Worm (Caenorhabditis elegans) whole organism, L1 larva: ENCODE data around the gene pqn-53.
A peak's percentile ranks its signal among the peaks of the same experiment; 100 is the strongest.
"Not testable (repeated sequence)": the region's sequence is repeated elsewhere in the genome, so short reads cannot be mapped to it uniquely, and the experiment has no call there.

Experiments used
- C04F5.9 ChIP-seq: sonication (generic microtip); optimal IDR thresholded peaks from 2 replicates; lab custom pipeline; 2016; ENCODE audit warnings: missing genetic modification characterization, missing compliant biosample characterization
- Y116A8C.19 ChIP-seq: sonication (generic microtip); optimal IDR thresholded peaks from 2 replicates; lab custom pipeline; 2016; ENCODE audit warnings: missing compliant biosample characterization, missing genetic modification characterization, borderline replicate concordance
- aha-1 ChIP-seq: fragments of 150-350 bp; optimal IDR thresholded peaks from 2 replicates; lab custom pipeline; 2014; ENCODE audit warnings: missing biosample characterization, missing genetic modification characterization
- aly-2 ChIP-seq: fragments of 150-350 bp; optimal IDR thresholded peaks from 2 replicates; lab custom pipeline; 2014; ENCODE audit warnings: missing biosample characterization, missing genetic modification characterization
- ceh-63 ChIP-seq: fragments of 200-800 bp; sonication (Bioruptor generic); optimal IDR thresholded peaks from 2 replicates; lab custom pipeline; 2018; ENCODE audit warnings: mild to moderate bottlenecking, missing genetic modification characterization, missing compliant biosample characterization
- ceh-82 ChIP-seq, 3 experiments: fragments of 150-350 bp in 1 of 3; sonication (generic microtip) in 2 of 3; optimal IDR thresholded peaks; 2 replicates each; lab custom pipeline; 2014 to 2017; ENCODE audit warnings: missing biosample characterization in 3 of 3, missing genetic modification characterization in 3 of 3
- egl-27 ChIP-seq, 2 experiments: fragments of 150-350 bp in 1 of 2; sonication (generic microtip); optimal IDR thresholded peaks; 3 replicates each; lab custom pipeline; 2017 to 2018; ENCODE audit warnings: missing biosample characterization in 2 of 2, missing genetic modification characterization in 2 of 2, missing genetic modification reagents in 2 of 2
- elt-3 ChIP-seq, 6 experiments: fragments of 150-350 bp in 1 of 6; sonication (generic microtip); optimal IDR thresholded peaks; 2 replicates each; lab custom pipeline; 2017 to 2018; ENCODE audit warnings: missing biosample characterization in 6 of 6, missing genetic modification characterization in 6 of 6, inconsistent platforms in 1 of 6
- ets-5 ChIP-seq: fragments of 200-800 bp; sonication (Bioruptor generic); IDR thresholded peaks from 2 replicates; pipeline ENCODE4 v1.3.6; 2022; ENCODE audit warnings: missing genetic modification characterization, missing compliant biosample characterization
- fkh-10 ChIP-seq: sonication (generic microtip); optimal IDR thresholded peaks from 2 replicates; lab custom pipeline; 2017; ENCODE audit warnings: missing biosample characterization, missing genetic modification reagents, missing genetic modification characterization
- grh-1 ChIP-seq: fragments of 200-800 bp; sonication (Bioruptor generic); IDR thresholded peaks from 2 replicates; pipeline ENCODE4 v1.3.6; 2022; ENCODE audit warnings: missing genetic modification reagents, missing genetic modification characterization, missing compliant biosample characterization
- irx-1 ChIP-seq: sonication (generic microtip); optimal IDR thresholded peaks from 2 replicates; lab custom pipeline; 2016; ENCODE audit warnings: missing genetic modification characterization, missing compliant biosample characterization
- lin-14 ChIP-seq: fragments of 200-800 bp; sonication (Bioruptor generic); optimal IDR thresholded peaks from 2 replicates; lab custom pipeline; 2018; ENCODE audit warnings: mild to moderate bottlenecking, missing genetic modification characterization, moderate library complexity, missing compliant biosample characterization
- lir-3 ChIP-seq: sonication (generic microtip); optimal IDR thresholded peaks from 2 replicates; lab custom pipeline; 2016; ENCODE audit warnings: mild to moderate bottlenecking, missing genetic modification characterization, moderate library complexity, missing compliant biosample characterization; ENCODE audit not compliant: poor library complexity
- lsy-2 ChIP-seq, 2 experiments: fragments of 150-350 bp; optimal IDR thresholded peaks; 2 replicates each; lab custom pipeline; 2014; ENCODE audit warnings: missing biosample characterization in 2 of 2, missing genetic modification characterization in 2 of 2
- mef-2 ChIP-seq: fragments of 150-350 bp; optimal IDR thresholded peaks from 2 replicates; lab custom pipeline; 2014; ENCODE audit warnings: missing biosample characterization, missing genetic modification characterization
- mep-1 ChIP-seq: fragments of 150-350 bp; optimal IDR thresholded peaks from 2 replicates; lab custom pipeline; 2014; ENCODE audit warnings: missing biosample characterization, missing genetic modification characterization
- nhr-11 ChIP-seq: fragments of 150-350 bp; optimal IDR thresholded peaks from 2 replicates; lab custom pipeline; 2014; ENCODE audit warnings: missing biosample characterization, missing genetic modification characterization
- nhr-12 ChIP-seq: sonication (generic microtip); optimal IDR thresholded peaks from 2 replicates; lab custom pipeline; 2017; ENCODE audit warnings: missing biosample characterization, missing genetic modification characterization
- nhr-47 ChIP-seq: sonication (generic microtip); optimal IDR thresholded peaks from 2 replicates; lab custom pipeline; 2016; ENCODE audit warnings: mild to moderate bottlenecking, missing genetic modification characterization, moderate library complexity, missing compliant biosample characterization
- nhr-71 ChIP-seq: sonication (generic microtip); optimal IDR thresholded peaks from 2 replicates; lab custom pipeline; 2016; ENCODE audit warnings: mild to moderate bottlenecking, missing genetic modification characterization, moderate library complexity, missing compliant biosample characterization
- nhr-76 ChIP-seq: sonication (generic microtip); optimal IDR thresholded peaks from 2 replicates; lab custom pipeline; 2017; ENCODE audit warnings: missing biosample characterization, missing genetic modification characterization
- nhr-85 ChIP-seq: sonication (generic microtip); peaks from one replicate; lab custom pipeline; 2016; ENCODE audit warnings: missing genetic modification characterization, inconsistent platforms, missing compliant biosample characterization
- pax-3 ChIP-seq: fragments of 200-800 bp; sonication (Bioruptor generic); optimal IDR thresholded peaks from 2 replicates; lab custom pipeline; 2018; ENCODE audit warnings: mild to moderate bottlenecking, missing genetic modification characterization, moderate library complexity, missing compliant biosample characterization
- snpc-4 ChIP-seq: fragments of 150-350 bp; optimal IDR thresholded peaks from 2 replicates; lab custom pipeline; 2014; ENCODE audit warnings: missing biosample characterization, missing genetic modification characterization
- snu-23 ChIP-seq: sonication (generic microtip); optimal IDR thresholded peaks from 2 replicates; lab custom pipeline; 2016; ENCODE audit warnings: missing genetic modification characterization, missing compliant biosample characterization
- sup-37 ChIP-seq: fragments of 200-800 bp; sonication (Bioruptor generic); optimal IDR thresholded peaks from 2 replicates; lab custom pipeline; 2018; ENCODE audit warnings: mild to moderate bottlenecking, missing genetic modification characterization, missing compliant biosample characterization
- tbx-2 ChIP-seq: sonication (generic microtip); optimal IDR thresholded peaks from 2 replicates; lab custom pipeline; 2016; ENCODE audit warnings: missing genetic modification characterization, missing compliant biosample characterization
- unc-62 ChIP-seq: fragments of 150-350 bp; optimal IDR thresholded peaks from 2 replicates; lab custom pipeline; 2014; ENCODE audit warnings: missing biosample characterization, missing genetic modification reagents, missing genetic modification characterization
- vab-15 ChIP-seq: sonication (generic microtip); optimal IDR thresholded peaks from 2 replicates; lab custom pipeline; 2017; ENCODE audit warnings: missing genotype, mild to moderate bottlenecking, missing genetic modification characterization, missing compliant biosample characterization
- zag-1 ChIP-seq: fragments of 150-350 bp; optimal IDR thresholded peaks from 2 replicates; lab custom pipeline; 2014; ENCODE audit warnings: missing biosample characterization, missing genetic modification characterization

The pqn-53 gene

ce11 chrV:12024273-12024672 lies 40.9 kb downstream of the pqn-53 start (continued):
- TF ChIP-seq lsy-2 (tag; optimal IDR thresholded peaks at IDR 0.05; lab: Kevin White, UChicago) (peak in 1 of 2 experiments; percentile 3), mef-2 (tag; lab: Kevin White, UChicago) (no peak), lin-14 (peak; percentile 88), grh-1 (no peak), nhr-12 (tag; lab: Kevin White, UChicago) (no peak), irx-1 (tag; lab: Kevin White, UChicago) (peak; percentile 26), nhr-11 (tag; lab: Kevin White, UChicago) (no peak), nhr-47 (tag; lab: Kevin White, UChicago) (peak; percentile 51), sup-37 (GFP tag; lab: Kevin White, UChicago) (no peak), ceh-63 (GFP tag; lab: Kevin White, UChicago) (peak; percentile 82), nhr-76 (tag; lab: Kevin White, UChicago) (no peak), snu-23 (GFP tag; lab: Kevin White, UChicago) (peak; percentile 15), fkh-10 (peak; percentile 71), tbx-2 (tag; lab: Kevin White, UChicago) (peak; percentile 53), egl-27 (tag; optimal IDR thresholded peaks at IDR 0.05; lab: Kevin White, UChicago) (no peak), nhr-71 (tag; lab: Kevin White, UChicago) (peak; percentile 63), vab-15 (tag; lab: Kevin White, UChicago) (no peak), mep-1 (tag; lab: Kevin White, UChicago) (peak; percentile 2), elt-3 (tag; optimal IDR thresholded peaks at IDR 0.05; lab: Kevin White, UChicago) (no peak)

- no peak for TF ChIP-seq lin-14
- TF ChIP-seq pax-3: no peak
- no peak for TF ChIP-seq lir-3 (tag; lab: Kevin White, UChicago)
- no peak for TF ChIP-seq unc-62 (GFP tag; lab: Kevin White, UChicago)
- TF ChIP-seq C04F5.9: no peak
- no peak for TF ChIP-seq zag-1 (tag; lab: Kevin White, UChicago)
- no peak for TF ChIP-seq aly-2
- TF ChIP-seq nhr-71 (tag; lab: Kevin White, UChicago): no peak
- TF ChIP-seq ceh-82 (tag; optimal IDR thresholded peaks at IDR 0.05; lab: Kevin White, UChicago): no peak
- TF ChIP-seq ets-5: no peak
- no peak for TF ChIP-seq snpc-4 (tag; lab: Kevin White, UChicago)
- TF ChIP-seq vab-15 (tag; lab: Kevin White, UChicago): no peak
- no peak for TF ChIP-seq nhr-85 (tag; lab: Kevin White, UChicago)
- TF ChIP-seq Y116A8C.19 (tag; lab: Kevin White, UChicago): no peak
Observed at ce11 chrV:12020940-12021339, 44.3 kb downstream of the pqn-53 start.

- not testable (repeated sequence) for TF ChIP-seq aha-1; irx-1 (tag; lab: Kevin White, UChicago); nhr-47 (tag; lab: Kevin White, UChicago)
Observed at ce11 chrV:12020026-12020425, 45.2 kb downstream of the pqn-53 start, which contains the start of gene F10C2.3. Gene F10C2.3 (plus strand): TSS chrV:12020326.
